Worm (Caenorhabditis elegans): Measurements from ENCODE around the gene pgam-5.

pgam-5 gene

ce11 chrII:7636941-7637340 lies 38.4 kb upstream of the pgam-5 start:
- TF ChIP-seq ztf-18 (tag; optimal IDR thresholded peaks at IDR 0.05) (no peak), nfya-1 (tag; optimal IDR thresholded peaks at IDR 0.05; ENCODE audit: borderline replicate concordance, insufficient read depth) (no peak), C06A6.2 (GFP tag; conservative IDR thresholded peaks at IDR 0.05) (no peak)

DNA sequence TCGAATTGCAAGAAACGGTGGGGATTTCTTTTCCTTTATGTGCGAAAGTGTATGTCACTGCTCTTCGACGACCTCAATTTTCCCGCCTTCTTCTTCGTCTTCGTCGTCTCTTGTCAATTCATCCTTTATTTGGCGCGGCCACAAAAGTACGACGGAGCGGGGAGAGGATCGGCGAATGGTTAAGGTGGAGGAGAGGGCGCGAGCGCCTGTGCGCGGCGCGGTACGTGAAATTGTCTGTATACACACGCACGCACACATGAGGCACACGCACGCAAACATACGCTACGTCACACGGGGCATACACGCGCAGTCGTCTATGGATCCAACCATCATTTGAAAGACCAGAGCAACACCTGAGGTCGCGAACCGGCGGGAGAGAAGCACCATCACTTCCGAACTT lies 36.7 kb upstream of the pgam-5 start:
- peak; percentile 14; the same call in 1 of the 2 replicates for TF ChIP-seq lin-26 (GFP tag; IDR thresholded peaks at IDR 0.05)
- 0 out of 2 replicates have a peak, but pooled peaks have one; percentile 17 for TF ChIP-seq nfyb-1 (GFP tag; IDR thresholded peaks at IDR 0.05)
- peak; percentile 92 for TF ChIP-seq zfh-2 (GFP tag; conservative IDR thresholded peaks at IDR 0.05)
- TF ChIP-seq dox-1 (GFP tag; IDR thresholded peaks at IDR 0.05) = 0 out of 2 replicates have a peak, but pooled peaks have one; percentile 13
- TF ChIP-seq cebp-1 (GFP tag; IDR thresholded peaks at IDR 0.05) = no peak
- TF ChIP-seq cebp-1 (tag; optimal IDR thresholded peaks at IDR 0.05) = peak; percentile 41
- no peak for TF ChIP-seq mes-4 (tag; optimal IDR thresholded peaks at IDR 0.05)
- 0 out of 2 replicates have a peak, but pooled peaks have one; percentile 41 for TF ChIP-seq madf-3 (GFP tag; IDR thresholded peaks at IDR 0.05)
- no peak for TF ChIP-seq fkh-3 (tag; optimal IDR thresholded peaks at IDR 0.05)
- TF ChIP-seq F37B4.10 (GFP tag; IDR thresholded peaks at IDR 0.05) = 0 out of 2 replicates have a peak, but pooled peaks have one; percentile 14
- no peak for TF ChIP-seq ceh-79 (tag; optimal IDR thresholded peaks at IDR 0.05)
- no peak for TF ChIP-seq snpc-1.3 (tag; optimal IDR thresholded peaks at IDR 0.05; ENCODE audit: insufficient read depth)
- TF ChIP-seq B0035.1 (tag; optimal IDR thresholded peaks at IDR 0.05) = no peak
- no peak for TF ChIP-seq bed-1 (GFP tag; IDR thresholded peaks at IDR 0.05)
- TF ChIP-seq chd-7 (tag; optimal IDR thresholded peaks at IDR 0.05) = no peak
- TF ChIP-seq snpc-1.1 (tag; optimal IDR thresholded peaks at IDR 0.05; ENCODE audit: insufficient read depth) = no peak

DNA sequence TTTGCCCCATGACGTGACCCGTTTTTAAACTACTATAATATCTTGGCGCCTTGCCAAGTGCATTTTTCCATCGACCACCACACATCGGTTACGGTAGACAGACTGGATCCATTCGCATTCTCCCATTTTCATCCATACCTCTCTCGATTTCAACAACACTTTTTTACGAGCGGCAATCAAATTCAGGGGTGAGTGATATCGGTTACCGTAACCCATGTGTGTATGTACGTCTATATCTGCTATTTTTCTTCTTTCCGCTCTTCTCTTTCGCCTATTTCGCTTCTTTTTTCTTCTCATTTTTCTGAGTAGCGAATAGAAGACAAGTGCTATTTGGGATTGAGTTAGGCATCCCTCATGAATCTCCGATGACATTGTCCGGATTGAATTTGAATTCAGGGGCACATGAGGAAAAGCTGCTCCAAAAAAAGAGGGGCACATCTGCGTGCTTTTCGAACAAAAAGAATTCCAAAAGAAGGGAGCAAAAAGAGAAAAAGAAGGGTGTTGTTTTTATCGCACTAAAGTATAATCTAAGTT lies 33.2 kb upstream of the pgam-5 start:
- TF ChIP-seq lin-35 (GFP tag; optimal IDR thresholded peaks at IDR 0.05) (peak in 1 of 3 experiments; percentile 24), tbp1 (GFP tag; optimal IDR thresholded peaks at IDR 0.05) (no peak)

ce11 chrII:7631171-7631570 lies 32.6 kb upstream of the pgam-5 start:
- TF ChIP-seq ztf-26 (tag; optimal IDR thresholded peaks at IDR 0.05) (peak; percentile 8), sptf-2 (GFP tag; optimal IDR thresholded peaks at IDR 0.05) (no peak), lin-26 (GFP tag; IDR thresholded peaks at IDR 0.05) (peak; percentile 37; the same call in 1 of the 2 replicates), zim-3 (tag; optimal IDR thresholded peaks at IDR 0.05) (no peak)

ce11 chrII:7630052-7630451 lies 31.5 kb upstream of the pgam-5 start:
- TF ChIP-seq madf-3 (GFP tag; IDR thresholded peaks at IDR 0.05) (no peak), T07F8.4 (tag; optimal IDR thresholded peaks at IDR 0.05) (no peak), lin-35 (GFP tag; optimal IDR thresholded peaks at IDR 0.05) (no peak), aptf-3 (GFP tag; IDR thresholded peaks at IDR 0.05) (no peak), sea-2 (GFP tag; IDR thresholded peaks at IDR 0.05) (no peak), Y53G8AR.9 (GFP tag; conservative IDR thresholded peaks at IDR 0.05) (no peak), Y79H2A.3 (GFP tag; conservative IDR thresholded peaks at IDR 0.05) (no peak), chd-7 (tag; optimal IDR thresholded peaks at IDR 0.05) (no peak)

ce11 chrII:7628640-7629039 lies 30.1 kb upstream of the pgam-5 start:
- no peak for TF ChIP-seq sdz-38 (tag; optimal IDR thresholded peaks at IDR 0.05)
- no peak for TF ChIP-seq ztf-26 (tag; optimal IDR thresholded peaks at IDR 0.05)
- no peak for TF ChIP-seq B0261.1 (tag; optimal IDR thresholded peaks at IDR 0.05)
- TF ChIP-seq ceh-58 (GFP tag; IDR thresholded peaks at IDR 0.05) = no peak
- no peak for TF ChIP-seq fkh-3 (tag; optimal IDR thresholded peaks at IDR 0.05)
- TF ChIP-seq cebp-1 (GFP tag; IDR thresholded peaks at IDR 0.05) = no peak
- peak; percentile 46 for TF ChIP-seq cebp-1 (tag; optimal IDR thresholded peaks at IDR 0.05)
- no peak for TF ChIP-seq F10E7.11 (tag; optimal IDR thresholded peaks at IDR 0.05)
- TF ChIP-seq madf-3 (GFP tag; IDR thresholded peaks at IDR 0.05) = no peak
